Fruit fly (Drosophila melanogaster) Kc167 (cell line): ENCODE measurements around the gene CG32369.

Experiments
- Myc ChIP-seq: fragments of >200 bp; optimal IDR thresholded peaks from 2 replicates; lab custom pipeline; 2017; ENCODE audit warnings: missing external identifiers
- Sin3A ChIP-seq: fragments of >200 bp; optimal IDR thresholded peaks from 2 replicates; lab custom pipeline; 2018; ENCODE audit warnings: missing external identifiers
- h ChIP-seq: fragments of >200 bp; optimal IDR thresholded peaks from 3 replicates; lab custom pipeline; 2018; ENCODE audit warnings: missing external identifiers
- insv ChIP-seq: fragments of >200 bp; optimal IDR thresholded peaks from 3 replicates; lab custom pipeline; 2018; ENCODE audit warnings: missing external identifiers
- psq ChIP-seq: fragments of >200 bp; optimal IDR thresholded peaks from 2 replicates; lab custom pipeline; 2017; ENCODE audit warnings: missing external identifiers
- ttk ChIP-seq: sonication (Bioruptor generic); optimal IDR thresholded peaks from 2 replicates; lab custom pipeline; 2017; ENCODE audit warnings: missing external identifiers

The CG32369 gene

DNA sequence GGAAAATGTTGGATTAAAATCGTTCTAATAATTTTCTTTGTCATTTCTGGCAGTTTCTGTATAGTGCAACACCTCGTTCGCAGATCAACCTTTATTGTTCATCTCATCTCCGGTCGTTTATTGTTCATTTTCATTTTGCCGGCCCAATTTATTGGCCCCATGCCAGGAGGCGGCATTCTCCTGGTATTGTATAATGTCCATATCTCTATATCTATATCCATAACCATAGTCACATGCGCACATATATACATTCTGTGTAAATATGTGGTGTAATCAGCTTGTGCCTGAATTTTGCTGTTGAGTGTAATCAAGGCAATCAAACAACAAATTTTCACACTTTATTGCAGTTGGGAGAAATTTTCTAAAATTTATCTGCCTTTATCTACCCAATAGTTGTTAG, 32.9 kb upstream of the CG32369 start:
- TF ChIP-seq ttk (lab: Kevin White, UChicago) (no peak), insv (lab: Kevin White, UChicago) (no peak), Myc (lab: Kevin White, UChicago) (no peak), h (lab: Kevin White, UChicago) (no peak), psq (lab: Kevin White, UChicago) (no peak), Sin3A (lab: Kevin White, UChicago) (no peak)

- TF ChIP-seq Sin3A (lab: Kevin White, UChicago) (no peak), Myc (lab: Kevin White, UChicago) (no peak), h (lab: Kevin White, UChicago) (no peak), insv (lab: Kevin White, UChicago) (no peak), ttk (lab: Kevin White, UChicago) (no peak), psq (lab: Kevin White, UChicago) (no peak)
Measured at dm6 chr3L:7842117-7842516, 32.5 kb upstream of the CG32369 start.

- TF ChIP-seq ttk (lab: Kevin White, UChicago) (no peak), Sin3A (lab: Kevin White, UChicago) (no peak), insv (lab: Kevin White, UChicago) (no peak), Myc (lab: Kevin White, UChicago) (no peak), psq (lab: Kevin White, UChicago) (no peak), h (lab: Kevin White, UChicago) (no peak)
Measured at dm6 chr3L:7841254-7841964, 31.8 kb upstream of the CG32369 start.

dm6 chr3L:7838374-7838773, 28.7 kb upstream of the CG32369 start:
- TF ChIP-seq Myc (lab: Kevin White, UChicago) (no peak), psq (lab: Kevin White, UChicago) (no peak), ttk (lab: Kevin White, UChicago) (no peak), Sin3A (lab: Kevin White, UChicago) (no peak), h (lab: Kevin White, UChicago) (no peak)

- TF ChIP-seq Sin3A (lab: Kevin White, UChicago) (no peak), h (lab: Kevin White, UChicago) (no peak), Myc (lab: Kevin White, UChicago) (no peak), psq (lab: Kevin White, UChicago) (no peak), ttk (lab: Kevin White, UChicago) (no peak), insv (lab: Kevin White, UChicago) (no peak)
Measured at dm6 chr3L:7837753-7838152, 28.1 kb upstream of the CG32369 start.

DNA sequence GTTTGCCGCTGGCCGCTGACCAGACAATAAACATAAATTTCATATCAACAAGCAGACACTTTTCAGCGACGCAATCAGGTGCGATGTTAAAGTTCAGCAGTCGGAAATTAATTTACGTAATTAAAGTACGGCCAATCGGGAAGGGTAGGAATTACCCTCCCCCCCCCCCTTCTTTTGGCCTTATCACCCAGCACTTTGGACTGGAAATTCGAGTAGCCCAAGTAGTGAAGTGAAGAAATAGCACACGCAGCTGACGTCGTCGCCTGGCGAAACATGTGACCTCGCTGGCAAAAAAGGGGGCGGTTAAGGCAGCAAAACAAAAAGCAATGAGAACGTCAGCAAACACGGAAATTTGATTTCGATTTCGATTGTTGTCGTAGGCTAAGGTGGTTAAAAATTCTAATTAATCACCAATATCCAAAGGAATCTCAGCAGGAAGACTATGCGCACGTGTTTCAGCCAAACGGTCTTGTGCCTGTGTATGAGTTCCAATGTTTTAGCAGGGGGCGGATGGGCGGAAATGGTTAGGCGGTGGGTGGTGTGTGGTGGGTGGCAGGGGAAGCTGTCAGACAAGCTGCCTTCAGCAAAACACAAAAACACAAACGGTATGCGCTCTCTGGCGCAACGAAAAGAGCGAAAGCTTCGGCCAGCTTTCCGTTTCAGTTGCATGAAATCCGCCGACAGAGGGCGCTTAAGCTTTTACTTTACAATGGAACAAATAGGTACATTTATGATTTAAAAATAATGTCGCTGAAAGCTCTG, 27.2 kb upstream of the CG32369 start:
- TF ChIP-seq ttk (lab: Kevin White, UChicago), result no peak
- TF ChIP-seq h (lab: Kevin White, UChicago), result no peak
- no peak for TF ChIP-seq Myc (lab: Kevin White, UChicago)
- TF ChIP-seq insv (lab: Kevin White, UChicago), result no peak
- no peak for TF ChIP-seq psq (lab: Kevin White, UChicago)
- TF ChIP-seq Sin3A (lab: Kevin White, UChicago), result no peak

- TF ChIP-seq Myc (lab: Kevin White, UChicago) (no peak), h (lab: Kevin White, UChicago) (no peak), ttk (lab: Kevin White, UChicago) (no peak), psq (lab: Kevin White, UChicago) (no peak), Sin3A (lab: Kevin White, UChicago) (no peak), insv (lab: Kevin White, UChicago) (no peak)
Measured at dm6 chr3L:7834902-7835781, 25.5 kb upstream of the CG32369 start.

DNA sequence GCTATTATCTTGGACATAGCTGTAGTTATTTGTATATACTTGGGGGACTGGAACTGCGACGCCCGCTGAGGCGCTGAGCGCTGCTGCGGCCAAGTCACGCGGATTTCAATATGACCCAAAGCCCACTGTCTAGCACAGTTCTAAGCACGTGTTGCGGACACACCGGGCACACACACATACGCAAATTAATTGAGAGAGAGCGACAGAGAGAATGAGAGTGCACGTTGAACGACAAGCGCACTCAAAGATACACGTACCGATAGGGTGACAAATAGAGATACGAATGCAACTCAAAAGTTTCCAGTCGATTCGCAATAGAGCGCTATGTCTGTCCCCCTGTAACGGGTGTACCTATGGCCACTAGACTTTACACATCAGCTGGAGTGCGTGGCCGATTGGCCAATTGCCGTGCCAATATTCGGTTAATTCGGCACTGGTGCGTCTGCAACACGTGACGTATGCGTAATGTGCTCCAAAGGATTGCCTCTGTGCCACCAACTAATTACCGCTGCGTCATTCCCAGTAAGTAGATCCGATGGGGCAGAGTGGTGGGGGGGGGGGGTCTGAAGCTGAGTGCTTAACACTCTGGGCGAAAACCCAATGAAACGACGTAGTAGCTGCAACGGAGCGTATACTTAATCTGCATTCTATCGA, 24.2 kb upstream of the CG32369 start:
- TF ChIP-seq Myc (lab: Kevin White, UChicago) (no peak), insv (lab: Kevin White, UChicago) (no peak), Sin3A (lab: Kevin White, UChicago) (no peak), h (lab: Kevin White, UChicago) (no peak), psq (lab: Kevin White, UChicago) (no peak), ttk (lab: Kevin White, UChicago) (no peak)

DNA sequence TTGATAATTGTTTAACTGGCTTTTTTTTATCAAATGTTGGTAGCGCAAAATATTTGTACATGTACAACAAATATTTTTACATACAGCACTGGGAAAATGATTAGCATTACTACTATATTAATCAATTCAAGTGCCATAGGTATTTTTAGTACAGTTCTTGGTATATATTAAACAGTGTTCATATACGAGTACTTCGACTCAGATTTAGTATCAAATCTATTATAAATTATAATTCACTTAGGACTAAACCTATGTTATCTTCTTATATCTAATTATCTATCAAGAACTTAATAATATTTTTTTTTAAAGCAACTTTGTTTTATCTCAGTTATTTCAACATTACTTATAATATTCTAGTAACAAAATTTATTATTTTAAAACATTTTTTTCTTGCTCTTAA, 23.7 kb upstream of the CG32369 start:
- TF ChIP-seq psq (lab: Kevin White, UChicago) (no peak), insv (lab: Kevin White, UChicago) (no peak), Sin3A (lab: Kevin White, UChicago) (no peak), ttk (lab: Kevin White, UChicago) (no peak), h (lab: Kevin White, UChicago) (no peak), Myc (lab: Kevin White, UChicago) (no peak)

DNA sequence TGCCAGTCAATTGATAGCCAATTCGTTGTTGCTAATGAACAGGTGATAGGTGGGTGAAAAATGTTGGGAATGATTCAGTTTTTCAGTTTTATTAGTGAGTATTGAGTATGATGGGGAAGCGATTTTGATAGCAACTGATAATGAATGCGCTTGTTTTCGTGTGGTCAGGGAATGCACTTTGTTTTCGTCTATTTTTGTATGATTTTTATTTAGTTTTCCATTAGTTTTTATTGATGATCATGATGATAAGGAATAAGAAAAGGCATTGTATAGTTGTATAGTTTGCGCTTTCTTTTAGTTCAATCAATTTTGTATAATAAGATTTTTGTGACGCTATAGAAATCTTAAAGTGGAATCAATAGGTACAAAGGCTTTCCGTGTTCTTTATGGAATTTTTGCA, 22.3 kb upstream of the CG32369 start:
- TF ChIP-seq ttk (lab: Kevin White, UChicago) (no peak), Myc (lab: Kevin White, UChicago) (no peak), psq (lab: Kevin White, UChicago) (no peak), h (lab: Kevin White, UChicago) (no peak), insv (lab: Kevin White, UChicago) (no peak), Sin3A (lab: Kevin White, UChicago) (no peak)
